Worm (Caenorhabditis elegans) whole organism, young adult: Measurements from ENCODE around the gene lin-66.
A peak's percentile ranks its signal among the peaks of the same experiment; 100 is the strongest.

Source experiments
- B0019.2 ChIP-seq: fragments of 200-800 bp; sonication (Bioruptor generic); conservative IDR thresholded peaks from 2 replicates; pipeline ENCODE4 v1.3.6; 2022; ENCODE audit warnings: missing genetic modification reagents, missing genetic modification characterization, missing compliant biosample characterization
- D2030.7 ChIP-seq: fragments of 200-800 bp; sonication (Bioruptor generic); IDR thresholded peaks from 2 replicates; pipeline ENCODE4 v1.3.6; 2022; ENCODE audit warnings: missing genetic modification reagents, missing genetic modification characterization, missing compliant biosample characterization
- F10E7.11 ChIP-seq: sonication (generic microtip); optimal IDR thresholded peaks from 2 replicates; lab custom pipeline; 2017; ENCODE audit warnings: mild to moderate bottlenecking, missing genetic modification characterization, moderate library complexity, missing compliant biosample characterization
- F23B12.7 ChIP-seq: sonication (generic microtip); optimal IDR thresholded peaks from 2 replicates; lab custom pipeline; 2017; ENCODE audit warnings: missing genetic modification characterization, mild to moderate bottlenecking, missing compliant biosample characterization, antibody characterized with exemption, moderate library complexity; ENCODE audit not compliant: insufficient read depth
- F57C9.4 ChIP-seq: sonication (generic microtip); optimal IDR thresholded peaks from 2 replicates; lab custom pipeline; 2017; ENCODE audit warnings: mild to moderate bottlenecking, missing genetic modification characterization, missing compliant biosample characterization
- K12H6.12 ChIP-seq: fragments of 200-800 bp; sonication (Bioruptor generic); optimal IDR thresholded peaks from 2 replicates; lab custom pipeline; 2018; ENCODE audit warnings: mild to moderate bottlenecking, missing genetic modification characterization, missing compliant biosample characterization
- Y53F4B.3 ChIP-seq: fragments of 200-800 bp; sonication (Bioruptor generic); IDR thresholded peaks from 2 replicates; pipeline ENCODE4 v1.3.6; 2022; ENCODE audit warnings: missing genetic modification reagents, missing genetic modification characterization, missing compliant biosample characterization
- aptf-3 ChIP-seq: fragments of 200-800 bp; sonication (Bioruptor generic); IDR thresholded peaks from 2 replicates; pipeline ENCODE4 v1.3.6; 2022; ENCODE audit warnings: missing genetic modification characterization, missing compliant biosample characterization
- atf-7 ChIP-seq: sonication (generic microtip); optimal IDR thresholded peaks from 2 replicates; lab custom pipeline; 2017; ENCODE audit warnings: mild to moderate bottlenecking, missing genetic modification characterization, missing compliant biosample characterization
- attf-5 ChIP-seq: fragments of 200-800 bp; sonication (Bioruptor generic); optimal IDR thresholded peaks from 2 replicates; lab custom pipeline; 2018; ENCODE audit warnings: mild to moderate bottlenecking, missing genetic modification characterization, missing compliant biosample characterization
- attf-6 ChIP-seq: fragments of 200-800 bp; sonication (Bioruptor generic); IDR thresholded peaks from 2 replicates; pipeline ENCODE4 v1.3.6; 2022; ENCODE audit warnings: missing genetic modification reagents, missing genetic modification characterization, missing compliant biosample characterization
- ceh-100 ChIP-seq: fragments of 200-800 bp; sonication (Bioruptor generic); IDR thresholded peaks from 2 replicates; pipeline ENCODE4 v1.3.6; 2022; ENCODE audit warnings: missing genetic modification reagents, missing genetic modification characterization, missing compliant biosample characterization
- ceh-40 ChIP-seq: fragments of 200-800 bp; sonication (Bioruptor generic); IDR thresholded peaks from 2 replicates; pipeline ENCODE4 v1.3.6; 2022; ENCODE audit warnings: missing genetic modification characterization, missing compliant biosample characterization
- chd-7 ChIP-seq: sonication (generic microtip); optimal IDR thresholded peaks from 2 replicates; lab custom pipeline; 2016; ENCODE audit warnings: mild to moderate bottlenecking, missing genetic modification characterization, moderate library complexity, missing compliant biosample characterization
- dox-1 ChIP-seq: fragments of 200-800 bp; sonication (Bioruptor generic); IDR thresholded peaks from 2 replicates; pipeline ENCODE4 v1.3.6; 2022; ENCODE audit warnings: missing genetic modification reagents, missing genetic modification characterization, missing compliant biosample characterization
- efl-1 ChIP-seq: fragments of 150-350 bp; optimal IDR thresholded peaks from 2 replicates; lab custom pipeline; 2014; ENCODE audit warnings: missing biosample characterization, missing genetic modification reagents, missing genetic modification characterization
- fkh-3 ChIP-seq: sonication (generic microtip); optimal IDR thresholded peaks from 2 replicates; lab custom pipeline; 2016; ENCODE audit warnings: mild to moderate bottlenecking, missing genetic modification characterization, missing compliant biosample characterization
- hlh-12 ChIP-seq: sonication (generic microtip); optimal IDR thresholded peaks from 2 replicates; lab custom pipeline; 2016; ENCODE audit warnings: missing genetic modification characterization, missing compliant biosample characterization
- hlh-26 ChIP-seq: fragments of 200-800 bp; sonication (Bioruptor generic); conservative IDR thresholded peaks from 2 replicates; pipeline ENCODE4 v1.3.6; 2022; ENCODE audit warnings: missing genetic modification reagents, missing genetic modification characterization, missing compliant biosample characterization
- hsf-1 ChIP-seq: fragments of 200-800 bp; sonication (Bioruptor generic); IDR thresholded peaks from 2 replicates; pipeline ENCODE4 v1.3.6; 2022; ENCODE audit warnings: missing genetic modification reagents, missing genetic modification characterization, missing compliant biosample characterization
- lag-1 ChIP-seq: fragments of 200-800 bp; sonication (Bioruptor generic); IDR thresholded peaks from 2 replicates; pipeline ENCODE4 v1.3.6; 2022; ENCODE audit warnings: missing genetic modification reagents, missing genetic modification characterization, missing compliant biosample characterization
- let-526 ChIP-seq: fragments of 200-800 bp; sonication (Bioruptor generic); IDR thresholded peaks from 2 replicates; pipeline ENCODE4 v1.3.6; 2022; ENCODE audit warnings: missing genetic modification reagents, missing genetic modification characterization, missing compliant biosample characterization
- let-607 ChIP-seq, 2 experiments: fragments of 200-800 bp in 1 of 2; sonication (Bioruptor generic) in 1 of 2; sonication (generic microtip) in 1 of 2; optimal IDR thresholded peaks; 2 replicates each; lab custom pipeline; 2016 to 2018; ENCODE audit warnings: mild to moderate bottlenecking in 2 of 2, missing compliant biosample characterization in 2 of 2, missing genetic modification characterization in 2 of 2, moderate library complexity in 2 of 2, missing genotype in 1 of 2
- lin-35 ChIP-seq, 3 experiments: fragments of 150-350 bp in 2 of 3; sonication (generic microtip) in 1 of 3; optimal IDR thresholded peaks; 2 replicates each; lab custom pipeline; 2014 to 2018; ENCODE audit warnings: missing biosample characterization in 3 of 3, missing genetic modification characterization in 3 of 3, missing genetic modification reagents in 3 of 3
- lin-54 ChIP-seq: fragments of 200-800 bp; sonication (Bioruptor generic); optimal IDR thresholded peaks from 2 replicates; lab custom pipeline; 2018; ENCODE audit warnings: mild to moderate bottlenecking, missing genetic modification characterization, missing compliant biosample characterization
- lsl-1 ChIP-seq: fragments of 200-800 bp; sonication (Bioruptor generic); optimal IDR thresholded peaks from 2 replicates; lab custom pipeline; 2018; ENCODE audit warnings: mild to moderate bottlenecking, missing genetic modification characterization, moderate library complexity, missing compliant biosample characterization
- madf-3 ChIP-seq: fragments of 200-800 bp; sonication (Bioruptor generic); IDR thresholded peaks from 2 replicates; pipeline ENCODE4 v1.3.6; 2022; ENCODE audit warnings: missing genetic modification reagents, missing genetic modification characterization, missing compliant biosample characterization
- madf-8 ChIP-seq: fragments of 200-800 bp; sonication (Bioruptor generic); conservative IDR thresholded peaks from 2 replicates; pipeline ENCODE4 v1.3.6; 2022; ENCODE audit warnings: missing genetic modification reagents, missing genetic modification characterization, missing compliant biosample characterization
- mel-28 ChIP-seq: sonication (generic microtip); optimal IDR thresholded peaks from 2 replicates; lab custom pipeline; 2016; ENCODE audit warnings: borderline replicate concordance, mild to moderate bottlenecking, missing genetic modification characterization, missing compliant biosample characterization
- mes-4 ChIP-seq: sonication (generic microtip); optimal IDR thresholded peaks from 2 replicates; lab custom pipeline; 2016; ENCODE audit warnings: missing genotype, missing genetic modification characterization, missing compliant biosample characterization
- mxl-1 ChIP-seq: sonication (generic microtip); optimal IDR thresholded peaks from 2 replicates; lab custom pipeline; 2016; ENCODE audit warnings: missing genetic modification characterization, missing compliant biosample characterization
- nhr-120 ChIP-seq: fragments of 200-800 bp; sonication (Bioruptor generic); IDR thresholded peaks from 2 replicates; pipeline ENCODE4 v1.3.6; 2022; ENCODE audit warnings: missing genetic modification characterization, missing compliant biosample characterization
- nhr-27 ChIP-seq: fragments of 200-800 bp; sonication (Bioruptor generic); optimal IDR thresholded peaks from 2 replicates; lab custom pipeline; 2018; ENCODE audit warnings: mild to moderate bottlenecking, missing genetic modification characterization, moderate library complexity, missing compliant biosample characterization
- nhr-80 ChIP-seq: sonication (generic microtip); optimal IDR thresholded peaks from 2 replicates; lab custom pipeline; 2016; ENCODE audit warnings: missing genetic modification characterization, missing compliant biosample characterization
- pbrm-1 ChIP-seq: fragments of 200-800 bp; sonication (Bioruptor generic); IDR thresholded peaks from 2 replicates; pipeline ENCODE4 v1.3.6; 2022; ENCODE audit warnings: missing genetic modification reagents, missing genetic modification characterization, missing compliant biosample characterization
- repo-1 ChIP-seq: sonication (generic microtip); optimal IDR thresholded peaks from 2 replicates; lab custom pipeline; 2017; ENCODE audit warnings: mild to moderate bottlenecking, missing genetic modification characterization, missing compliant biosample characterization
- snpc-1.1 ChIP-seq: sonication (generic microtip); optimal IDR thresholded peaks from 2 replicates; lab custom pipeline; 2017; ENCODE audit warnings: missing genetic modification characterization, mild to moderate bottlenecking, missing compliant biosample characterization, antibody characterized with exemption, moderate library complexity, missing genotype, missing genetic modification reagents; ENCODE audit not compliant: insufficient read depth
- snpc-1.3 ChIP-seq: sonication (generic microtip); optimal IDR thresholded peaks from 2 replicates; lab custom pipeline; 2017; ENCODE audit warnings: missing genetic modification characterization, mild to moderate bottlenecking, missing compliant biosample characterization, antibody characterized with exemption, moderate library complexity, missing genotype, missing genetic modification reagents; ENCODE audit not compliant: insufficient read depth
- snpc-4 ChIP-seq, 5 experiments: fragments of 150-350 bp in 1 of 5; sonication (generic microtip) in 4 of 5; optimal IDR thresholded peaks; 2 replicates each; lab custom pipeline; 2014 to 2018; ENCODE audit warnings: missing genetic modification characterization in 5 of 5, missing biosample characterization in 3 of 5, antibody characterized with exemption in 2 of 5, mild to moderate bottlenecking in 2 of 5, missing compliant biosample characterization in 2 of 5, missing genotype in 2 of 5, moderate library complexity in 2 of 5, missing genetic modification reagents in 1 of 5
- somi-1 ChIP-seq: fragments of 200-800 bp; sonication (Bioruptor generic); optimal IDR thresholded peaks from 2 replicates; lab custom pipeline; 2018; ENCODE audit warnings: mild to moderate bottlenecking, missing genetic modification characterization, missing compliant biosample characterization
- tbx-9 ChIP-seq: sonication (generic microtip); optimal IDR thresholded peaks from 2 replicates; lab custom pipeline; 2016; ENCODE audit warnings: borderline replicate concordance, missing genetic modification characterization, inconsistent platforms, missing compliant biosample characterization
- unc-62 ChIP-seq: fragments of 150-350 bp; optimal IDR thresholded peaks from 2 replicates; lab custom pipeline; 2014; ENCODE audit warnings: missing biosample characterization, missing genetic modification reagents, missing genetic modification characterization
- xnd-1 ChIP-seq: sonication (generic microtip); optimal IDR thresholded peaks from 2 replicates; lab custom pipeline; 2016; ENCODE audit warnings: missing genotype, missing genetic modification reagents, missing genetic modification characterization, missing compliant biosample characterization
- zfh-2 ChIP-seq: fragments of 200-800 bp; sonication (Bioruptor generic); conservative IDR thresholded peaks from 2 replicates; pipeline ENCODE4 v1.3.6; 2022; ENCODE audit warnings: missing genetic modification reagents, missing genetic modification characterization, missing compliant biosample characterization
- zim-3 ChIP-seq: sonication (generic microtip); optimal IDR thresholded peaks from 2 replicates; lab custom pipeline; 2017; ENCODE audit warnings: mild to moderate bottlenecking, missing genetic modification characterization, moderate library complexity, missing compliant biosample characterization
- ztf-18 ChIP-seq: sonication (generic microtip); optimal IDR thresholded peaks from 2 replicates; lab custom pipeline; 2016; ENCODE audit warnings: missing genotype, mild to moderate bottlenecking, missing genetic modification characterization, missing compliant biosample characterization
- ztf-22 ChIP-seq: fragments of 200-800 bp; sonication (Bioruptor generic); optimal IDR thresholded peaks from 2 replicates; lab custom pipeline; 2018; ENCODE audit warnings: mild to moderate bottlenecking, missing genetic modification characterization, moderate library complexity, missing compliant biosample characterization
- ztf-3 ChIP-seq: fragments of 200-800 bp; sonication (Bioruptor generic); optimal IDR thresholded peaks from 2 replicates; lab custom pipeline; 2018; ENCODE audit warnings: mild to moderate bottlenecking, missing genetic modification characterization, missing compliant biosample characterization

The lin-66 gene

DNA sequence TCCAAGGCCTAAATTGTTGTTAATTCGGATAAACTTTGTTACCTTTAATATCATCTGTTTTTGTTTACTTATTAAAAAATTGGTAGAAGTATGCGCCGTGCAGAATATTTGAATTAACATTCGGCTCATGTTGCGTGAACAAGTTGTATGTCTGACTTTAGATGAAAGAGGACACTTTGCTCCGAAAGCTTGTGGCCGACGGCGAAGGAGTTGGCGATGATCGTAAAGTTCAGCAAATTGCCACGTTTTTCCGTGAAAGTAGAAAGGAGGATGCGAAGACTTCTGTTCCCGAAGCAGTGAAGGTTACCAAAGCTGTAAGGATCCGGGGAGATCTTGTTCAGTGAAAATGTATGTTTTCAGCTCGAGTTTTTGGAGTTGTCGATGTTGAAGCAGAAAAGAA lies 5.3 kb upstream of the lin-66 start, which contains the start of gene thoc-7 (continued):
- TF ChIP-seq hsf-1 (GFP tag; lab: Robert Waterston, UW) (peak; percentile 80), tbx-9 (tag; lab: Kevin White, UChicago) (no peak), chd-7 (peak; percentile 59), efl-1 (GFP tag; lab: Kevin White, UChicago) (no peak), madf-8 (GFP tag; lab: Robert Waterston, UW) (no peak), zfh-2 (GFP tag; lab: Robert Waterston, UW) (0 out of 2 replicates have a peak, but pooled peaks have one; percentile 13), attf-5 (GFP tag; lab: Kevin White, UChicago) (no peak), nhr-80 (tag; lab: Kevin White, UChicago) (no peak), lin-54 (peak; percentile 70), fkh-3 (tag; lab: Kevin White, UChicago) (no peak), F57C9.4 (tag; lab: Kevin White, UChicago) (no peak), repo-1 (tag; lab: Kevin White, UChicago) (peak; percentile 35), ztf-3 (GFP tag; lab: Kevin White, UChicago) (no peak), pbrm-1 (peak; percentile 70), lag-1 (GFP tag; lab: Robert Waterston, UW) (no peak), let-526 (GFP tag; lab: Robert Waterston, UW) (no peak), ceh-100 (GFP tag; lab: Robert Waterston, UW) (0 out of 2 replicates have a peak, but pooled peaks have one; percentile 39), K12H6.12 (tag; lab: Kevin White, UChicago) (peak; percentile 4), madf-3 (GFP tag; lab: Robert Waterston, UW) (peak; percentile 75), let-607 (tag; optimal IDR thresholded peaks at IDR 0.05; lab: Kevin White, UChicago) (no peak), ztf-18 (peak; percentile 36), Y53F4B.3 (GFP tag; lab: Robert Waterston, UW) (no peak), lin-35 (GFP tag; optimal IDR thresholded peaks at IDR 0.05; lab: Kevin White, UChicago) (no peak), mes-4 (tag; lab: Kevin White, UChicago) (no peak), B0019.2 (no peak), mel-28 (tag; lab: Kevin White, UChicago) (no peak), xnd-1 (peak; percentile 24), lsl-1 (GFP tag; lab: Kevin White, UChicago) (peak; percentile 53), somi-1 (GFP tag; lab: Kevin White, UChicago) (no peak), hlh-26 (GFP tag; lab: Robert Waterston, UW) (no peak), unc-62 (no peak), snpc-1.1 (tag; lab: Kevin White, UChicago) (no peak), mxl-1 (tag; lab: Kevin White, UChicago) (peak; percentile 19), snpc-4 (GFP tag; optimal IDR thresholded peaks at IDR 0.05; lab: Kevin White, UChicago) (peak; percentile 35), snpc-4 (tag; optimal IDR thresholded peaks at IDR 0.05; lab: Kevin White, UChicago) (peak; percentile 7 to 94 (median 60)), aptf-3 (GFP tag; lab: Robert Waterston, UW) (no peak), nhr-120 (GFP tag; lab: Robert Waterston, UW) (no peak), zim-3 (peak; percentile 21), ceh-40 (GFP tag; lab: Robert Waterston, UW) (0 out of 2 replicates have a peak, but pooled peaks have one; percentile 52), D2030.7 (GFP tag; lab: Robert Waterston, UW) (no peak; the same call in 1 of the 2 replicates), snpc-1.3 (tag; lab: Kevin White, UChicago) (peak; percentile 41), F23B12.7 (tag; lab: Kevin White, UChicago) (no peak), dox-1 (peak; percentile 32; the same call in 1 of the 2 replicates), atf-7 (tag; lab: Kevin White, UChicago) (peak; percentile 54), nhr-27 (tag; lab: Kevin White, UChicago) (no peak), F10E7.11 (tag; lab: Kevin White, UChicago) (no peak), attf-6 (peak; percentile 99), hlh-12 (tag; lab: Kevin White, UChicago) (no peak), ztf-22 (GFP tag; lab: Kevin White, UChicago) (no peak)
